ENCODE assay signal across 2 fruit fly cellular contexts in the genomic region with DNA sequence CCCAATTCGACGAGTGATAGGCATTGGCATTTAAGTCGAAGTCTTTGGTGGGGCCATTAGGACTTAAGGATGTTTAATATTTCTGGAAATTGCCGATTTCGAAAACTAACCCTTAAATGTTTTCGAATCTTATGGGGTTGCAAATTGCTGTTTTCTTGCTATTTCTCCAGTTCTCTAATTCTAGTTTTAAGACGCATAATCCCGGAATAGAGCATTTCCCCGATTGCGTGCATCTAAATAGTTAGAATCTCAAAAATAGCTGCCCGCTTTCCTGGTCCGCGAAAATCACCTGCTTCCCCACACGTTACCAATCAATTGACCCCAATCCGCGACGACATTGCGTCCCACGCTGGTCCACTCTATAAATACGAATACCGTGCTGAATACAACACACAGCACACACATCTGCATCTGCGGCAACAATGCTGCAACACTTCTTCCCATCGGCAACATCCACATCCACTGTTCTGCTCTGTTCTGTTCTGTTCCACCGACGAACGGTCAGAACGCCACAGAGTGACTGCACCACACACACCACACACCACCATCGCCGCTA.
A peak's percentile ranks its signal among the peaks of the same experiment; 100 is the strongest.
TF ChIP-seq lines count a peak whose summit lies in the region.

A gene (plus strand): TSS at position 542 of the 556 bp plus-strand sequence.

TF ChIP-seq in whole organism, embryonic, 481 proteins besides CTCF, POLR2A, EP300 and RAD21 (continued from another document and continues in another):
- TF ChIP-seq CG11560 (tag; IDR thresholded peaks at IDR 0.05; lab: Robert Waterston, UW) (no peak), sima (GFP tag; optimal IDR thresholded peaks at IDR 0.05; lab: Kevin White, UChicago) (peak; percentile 62), CG6272 (GFP tag; IDR thresholded peaks at IDR 0.05; lab: Robert Waterston, UW) (peak; percentile 50), Kr (GFP tag; optimal IDR thresholded peaks at IDR 0.05; lab: Kevin White, UChicago) (no peak), unc-4 (GFP tag; IDR thresholded peaks at IDR 0.05; lab: Robert Waterston, UW; ENCODE audit: partially characterized antibody) (no peak), Dll (GFP tag; IDR thresholded peaks at IDR 0.05; lab: Robert Waterston, UW; ENCODE audit: partially characterized antibody) (no peak), Trl (optimal IDR thresholded peaks at IDR 0.05; lab: Kevin White, UChicago) (no peak), Trl (GFP tag; optimal IDR thresholded peaks at IDR 0.05; lab: Kevin White, UChicago) (peak; percentile 86), NfI (GFP tag; optimal IDR thresholded peaks at IDR 0.05; lab: Kevin White, UChicago) (peak; percentile 83), D19A (tag; optimal IDR thresholded peaks at IDR 0.05; lab: Kevin White, UChicago) (peak; percentile 84), CG12155 (GFP tag; optimal IDR thresholded peaks at IDR 0.05; lab: Kevin White, UChicago) (peak; percentile 84), Mad (GFP tag; optimal IDR thresholded peaks at IDR 0.05; lab: Kevin White, UChicago) (peak; percentile 59), CG13123 (GFP tag; optimal IDR thresholded peaks at IDR 0.05; lab: Kevin White, UChicago) (peak; percentile 80), CG5953 (GFP tag; IDR thresholded peaks at IDR 0.05; lab: Robert Waterston, UW) (no peak), CG16863 (GFP tag; optimal IDR thresholded peaks at IDR 0.05; lab: Kevin White, UChicago) (peak; percentile 83), CG7745 (tag; optimal IDR thresholded peaks at IDR 0.05; lab: Kevin White, UChicago) (no peak), cato (GFP tag; optimal IDR thresholded peaks at IDR 0.05; lab: Kevin White, UChicago; ENCODE audit: borderline replicate concordance) (peak; percentile 61), Pdp1 (GFP tag; optimal IDR thresholded peaks at IDR 0.05; lab: Kevin White, UChicago) (peak; percentile 73 to 87), CG6813 (GFP tag; optimal IDR thresholded peaks at IDR 0.05; lab: Kevin White, UChicago) (peak; percentile 79), ATbp (GFP tag; optimal IDR thresholded peaks at IDR 0.05; lab: Kevin White, UChicago) (peak; percentile 83), gem (tag; optimal IDR thresholded peaks at IDR 0.05; lab: Kevin White, UChicago) (peak; percentile 91), scrt (GFP tag; optimal IDR thresholded peaks at IDR 0.05; lab: Kevin White, UChicago) (peak; percentile 84), CG5245 (GFP tag; optimal IDR thresholded peaks at IDR 0.05; lab: Kevin White, UChicago) (peak; percentile 74), GATAe (GFP tag; conservative IDR thresholded peaks at IDR 0.05; lab: Robert Waterston, UW) (no peak), Nf-YC (tag; optimal IDR thresholded peaks at IDR 0.05; lab: Kevin White, UChicago) (peak; percentile 64), CG4854 (GFP tag; optimal IDR thresholded peaks at IDR 0.05; lab: Kevin White, UChicago) (peak; percentile 77), h (optimal IDR thresholded peaks at IDR 0.05; lab: Kevin White, UChicago) (no peak), Nf-YB (GFP tag; optimal IDR thresholded peaks at IDR 0.05; lab: Kevin White, UChicago) (peak; percentile 61), chif (GFP tag; optimal IDR thresholded peaks at IDR 0.05; lab: Kevin White, UChicago) (peak; percentile 76 to 87), CG42726 (GFP tag; IDR thresholded peaks at IDR 0.05; lab: Robert Waterston, UW; ENCODE audit: partially characterized antibody) (no peak), CG8388 (GFP tag; optimal IDR thresholded peaks at IDR 0.05; lab: Kevin White, UChicago) (peak; percentile 77), CG17829 (tag; optimal IDR thresholded peaks at IDR 0.05; lab: Kevin White, UChicago) (peak; percentile 73), CG2120 (GFP tag; optimal IDR thresholded peaks at IDR 0.05; lab: Kevin White, UChicago) (peak; percentile 94), Hr51 (GFP tag; optimal IDR thresholded peaks at IDR 0.05; lab: Kevin White, UChicago) (peak; percentile 70 to 92), sisA (GFP tag; IDR thresholded peaks at IDR 0.05; lab: Robert Waterston, UW) (no peak), CG11456 (GFP tag; IDR thresholded peaks at IDR 0.05; lab: Robert Waterston, UW) (no peak), pho (GFP tag; optimal IDR thresholded peaks at IDR 0.05; lab: Kevin White, UChicago) (peak; percentile 88), CG43689 (GFP tag; IDR thresholded peaks at IDR 0.05; lab: Robert Waterston, UW) (no peak), lmd (GFP tag; IDR thresholded peaks at IDR 0.05; lab: Robert Waterston, UW) (no peak), crol (GFP tag; IDR thresholded peaks at IDR 0.05; lab: Robert Waterston, UW) (no peak), zf30C (GFP tag; optimal IDR thresholded peaks at IDR 0.05; lab: Kevin White, UChicago) (no peak), CG14710 (tag; optimal IDR thresholded peaks at IDR 0.05; lab: Kevin White, UChicago) (peak; percentile 69), HLH54F (GFP tag; optimal IDR thresholded peaks at IDR 0.05; lab: Kevin White, UChicago) (peak; percentile 89), Ravus (GFP tag; IDR thresholded peaks at IDR 0.05; lab: Robert Waterston, UW) (no peak), CG3281 (GFP tag; optimal IDR thresholded peaks at IDR 0.05; lab: Kevin White, UChicago) (peak; percentile 96), br (optimal IDR thresholded peaks at IDR 0.05; lab: Kevin White, UChicago) (no peak), vfl (GFP tag; optimal IDR thresholded peaks at IDR 0.05; lab: Kevin White, UChicago) (peak; percentile 82), odd (GFP tag; optimal IDR thresholded peaks at IDR 0.05; lab: Kevin White, UChicago) (peak; percentile 82), vnd (GFP tag; IDR thresholded peaks at IDR 0.05; lab: Robert Waterston, UW; ENCODE audit: partially characterized antibody) (no peak), CG34224 (GFP tag; IDR thresholded peaks at IDR 0.05; lab: Robert Waterston, UW; ENCODE audit: partially characterized antibody) (no peak), BtbVII (GFP tag; optimal IDR thresholded peaks at IDR 0.05; lab: Kevin White, UChicago) (peak; percentile 93), bsh (GFP tag; optimal IDR thresholded peaks at IDR 0.05; lab: Kevin White, UChicago) (peak; percentile 79 to 99), bcd (GFP tag; optimal IDR thresholded peaks at IDR 0.05; lab: Kevin White, UChicago) (peak; percentile 90), TFAM (GFP tag; optimal IDR thresholded peaks at IDR 0.05; lab: Kevin White, UChicago) (peak; percentile 38), Stat92E (GFP tag; optimal IDR thresholded peaks at IDR 0.05; lab: Kevin White, UChicago) (no peak), CG4730 (GFP tag; IDR thresholded peaks at IDR 0.05; lab: Robert Waterston, UW) (no peak), Vsx1 (GFP tag; optimal IDR thresholded peaks at IDR 0.05; lab: Kevin White, UChicago) (peak; percentile 75), pnt (GFP tag; optimal IDR thresholded peaks at IDR 0.05; lab: Kevin White, UChicago) (peak; percentile 72), jumu (GFP tag; optimal IDR thresholded peaks at IDR 0.05; lab: Kevin White, UChicago) (no peak), Meics (GFP tag; optimal IDR thresholded peaks at IDR 0.05; lab: Kevin White, UChicago) (peak; percentile 94), tio (GFP tag; optimal IDR thresholded peaks at IDR 0.05; lab: Kevin White, UChicago) (peak; percentile 93), CG17912 (GFP tag; optimal IDR thresholded peaks at IDR 0.05; lab: Kevin White, UChicago) (no peak), wdn (GFP tag; IDR thresholded peaks at IDR 0.05; lab: Robert Waterston, UW) (no peak)

TF ChIP-seq in whole organism, prepupa, 60 proteins besides CTCF, POLR2A, EP300 and RAD21 (continued from another document):
- TF ChIP-seq esn (GFP tag; optimal IDR thresholded peaks at IDR 0.05; lab: Kevin White, UChicago) (peak; percentile 99), CG32006 (GFP tag; optimal IDR thresholded peaks at IDR 0.05; lab: Kevin White, UChicago) (peak; percentile 99), CG6163 (GFP tag; IDR thresholded peaks at IDR 0.05; lab: Robert Waterston, UW) (no peak), Smox (GFP tag; optimal IDR thresholded peaks at IDR 0.05; lab: Kevin White, UChicago) (peak; percentile 98), CG11294 (GFP tag; IDR thresholded peaks at IDR 0.05; lab: Robert Waterston, UW) (no peak), Lpt (GFP tag; optimal IDR thresholded peaks at IDR 0.05; lab: Kevin White, UChicago) (peak; percentile 93), CG11902 (GFP tag; optimal IDR thresholded peaks at IDR 0.05; lab: Kevin White, UChicago) (peak; percentile 96), CG3032 (tag; optimal IDR thresholded peaks at IDR 0.05; lab: Kevin White, UChicago) (peak; percentile 98), spab (GFP tag; optimal IDR thresholded peaks at IDR 0.05; lab: Kevin White, UChicago) (peak; percentile 99), Blimp-1 (GFP tag; optimal IDR thresholded peaks at IDR 0.05; lab: Kevin White, UChicago) (peak; percentile 93), CG7368 (GFP tag; optimal IDR thresholded peaks at IDR 0.05; lab: Kevin White, UChicago) (peak; percentile 96)
